Worm (Caenorhabditis elegans): ENCODE measurements around the gene C34E10.9.
A peak's percentile ranks its signal among the peaks of the same experiment; 100 is the strongest.

The C34E10.9 gene

DNA sequence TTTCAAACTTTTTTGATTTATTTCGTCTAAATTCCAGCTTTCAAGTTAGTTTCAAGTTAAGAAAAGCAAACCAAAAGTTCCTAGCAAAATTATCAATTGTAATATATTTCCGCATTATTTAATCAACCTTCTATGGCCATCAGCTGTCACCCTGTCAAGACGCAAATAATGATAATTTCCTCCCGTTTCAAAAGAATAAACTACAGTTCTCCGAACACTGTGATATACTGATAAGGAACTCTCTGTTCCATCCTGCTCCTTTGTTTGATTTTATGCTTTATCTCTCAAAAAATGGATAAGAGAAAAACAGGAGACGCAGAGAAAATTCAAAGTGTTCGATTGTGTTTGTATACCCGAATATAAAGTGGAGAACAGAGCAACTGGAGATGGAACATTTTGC is 28.1 kb upstream of the C34E10.9 start (continued):
- no peak for TF ChIP-seq spr-1 (tag; optimal IDR thresholded peaks at IDR 0.05)
- no peak for TF ChIP-seq nhr-77 (tag; optimal IDR thresholded peaks at IDR 0.05)
- TF ChIP-seq vab-7 (GFP tag; IDR thresholded peaks at IDR 0.05): no peak
- no peak for TF ChIP-seq T26A8.4 (GFP tag; IDR thresholded peaks at IDR 0.05)
- no peak for TF ChIP-seq nhr-41 (GFP tag; IDR thresholded peaks at IDR 0.05)
- TF ChIP-seq skn-1 (tag; optimal IDR thresholded peaks at IDR 0.05): no peak

DNA sequence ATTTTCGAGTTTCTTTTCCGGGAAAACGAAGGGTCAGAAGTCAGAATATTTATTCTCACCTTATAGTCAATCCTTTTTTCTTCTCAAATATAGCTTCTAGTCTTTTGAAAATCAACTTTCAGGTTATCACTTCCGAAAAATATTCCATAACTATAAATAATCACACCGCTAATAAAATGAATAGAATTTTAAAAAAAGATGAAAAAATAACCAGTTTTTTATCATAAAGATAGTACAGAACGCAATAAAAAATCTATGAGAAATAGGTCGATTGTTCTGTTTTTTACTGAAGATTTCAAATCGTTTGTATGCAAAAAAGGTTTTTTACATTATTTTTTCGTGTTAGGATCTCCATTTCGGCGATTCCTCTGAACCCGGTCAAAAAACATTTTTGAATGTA is 27.0 kb upstream of the C34E10.9 start:
- TF ChIP-seq set-16 (GFP tag; IDR thresholded peaks at IDR 0.05) (no peak), mdt-29 (GFP tag; IDR thresholded peaks at IDR 0.05) (no peak), hmg-1.1 (GFP tag; IDR thresholded peaks at IDR 0.05) (no peak), mxl-3 (GFP tag; optimal IDR thresholded peaks at IDR 0.05) (no peak), zag-1 (tag; optimal IDR thresholded peaks at IDR 0.05) (no peak), ctbp-1 (GFP tag; IDR thresholded peaks at IDR 0.05) (no peak), tra-1 (GFP tag; IDR thresholded peaks at IDR 0.05) (no peak), aha-1 (tag) (peak; percentile 26), aly-2 (tag; optimal IDR thresholded peaks at IDR 0.05) (no peak), pqm-1 (tag; optimal IDR thresholded peaks at IDR 0.05) (no peak), nhr-77 (tag; optimal IDR thresholded peaks at IDR 0.05) (no peak), cey-2 (tag; optimal IDR thresholded peaks at IDR 0.05; ENCODE audit: borderline replicate concordance, insufficient read depth) (no peak), mdl-1 (tag; optimal IDR thresholded peaks at IDR 0.05) (no peak), zip-2 (tag; optimal IDR thresholded peaks at IDR 0.05) (no peak), unc-62 (GFP tag; optimal IDR thresholded peaks at IDR 0.05 in 1 of 2) (peak in 1 of 2 experiments; percentile 95), unc-62 (tag; optimal IDR thresholded peaks at IDR 0.05) (no peak), mes-2 (tag; optimal IDR thresholded peaks at IDR 0.05; ENCODE audit: poor library complexity, severe bottlenecking) (no peak), nhr-42 (GFP tag; IDR thresholded peaks at IDR 0.05) (no peak)

DNA sequence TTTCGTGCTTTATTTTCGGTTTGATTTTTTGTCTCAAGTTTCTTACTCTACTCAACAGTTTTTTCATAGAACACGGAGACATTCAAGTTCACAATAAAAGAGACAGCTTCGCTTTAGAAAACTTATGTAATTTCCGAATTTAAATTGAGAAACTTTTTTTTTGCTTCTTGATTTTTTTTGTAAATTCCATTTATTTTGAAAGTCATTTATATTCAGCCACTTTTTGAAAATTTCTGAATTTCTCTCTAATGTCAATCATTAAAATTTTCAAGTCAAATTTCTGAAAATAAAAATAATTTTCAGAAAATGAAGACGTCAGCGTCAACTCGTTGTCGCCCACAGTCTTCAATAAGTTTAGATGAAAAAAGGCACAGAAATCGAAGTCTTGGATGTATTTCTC is 24.7 kb upstream of the C34E10.9 start, which contains the start of gene T15B12.1:
Gene T15B12.1 (plus strand): TSS at position 301 of the 400 bp plus-strand sequence.
- peak; percentile 31 for TF ChIP-seq fkh-10 (GFP tag; optimal IDR thresholded peaks at IDR 0.05)
- no peak for TF ChIP-seq sdz-12 (GFP tag; optimal IDR thresholded peaks at IDR 0.05)
- TF ChIP-seq egl-27 (tag; optimal IDR thresholded peaks at IDR 0.05): no peak
- TF ChIP-seq Y5F2A.4 (GFP tag; optimal IDR thresholded peaks at IDR 0.05): no peak
- no peak for TF ChIP-seq lin-38 (GFP tag; IDR thresholded peaks at IDR 0.05)
- TF ChIP-seq tra-1 (GFP tag; IDR thresholded peaks at IDR 0.05): no peak

DNA sequence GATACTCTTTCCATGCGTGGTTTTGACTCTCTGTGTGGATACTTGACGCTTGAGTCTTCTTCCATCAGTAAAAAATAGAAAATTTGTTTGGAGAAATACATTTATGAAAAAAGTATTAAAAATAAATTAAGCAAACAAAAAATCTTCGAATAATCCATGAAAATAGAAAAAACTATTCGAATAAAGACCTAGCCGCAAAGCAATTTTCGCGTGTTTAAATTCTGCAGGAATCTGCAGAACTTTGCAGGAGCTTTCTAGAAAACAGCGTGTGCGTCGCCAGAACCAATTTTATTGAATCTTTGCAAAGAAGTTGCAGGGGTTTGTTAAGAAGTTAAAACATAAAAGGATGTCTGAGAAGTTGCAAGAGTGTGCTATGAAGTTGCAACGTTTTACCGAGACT is 23.0 kb upstream of the C34E10.9 start, which contains the start of gene ZC395.11:
Gene ZC395.11 (minus strand): TSS at position 101 of the 400 bp plus-strand sequence.
- TF ChIP-seq unc-130 (GFP tag; optimal IDR thresholded peaks at IDR 0.05): no peak
- no peak for TF ChIP-seq sdz-12 (GFP tag; optimal IDR thresholded peaks at IDR 0.05)
- TF ChIP-seq snpc-1.2 (GFP tag; IDR thresholded peaks at IDR 0.05): no peak
- no peak for TF ChIP-seq mep-1 (tag; optimal IDR thresholded peaks at IDR 0.05)
- no peak for TF ChIP-seq daf-16 (GFP tag; optimal IDR thresholded peaks at IDR 0.05)
- no peak for TF ChIP-seq daf-16 (tag; optimal IDR thresholded peaks at IDR 0.05)
- TF ChIP-seq aly-2 (tag; optimal IDR thresholded peaks at IDR 0.05): no peak
- no peak for TF ChIP-seq attf-4 (tag; optimal IDR thresholded peaks at IDR 0.05)
- no peak for TF ChIP-seq daf-12 (tag; optimal IDR thresholded peaks at IDR 0.05)
- TF ChIP-seq dmd-6 (GFP tag; IDR thresholded peaks at IDR 0.05): no peak
- TF ChIP-seq Y105C5A.15 (GFP tag; IDR thresholded peaks at IDR 0.05): no peak
- no peak for TF ChIP-seq unc-62 (GFP tag; optimal IDR thresholded peaks at IDR 0.05 in 1 of 2)
- TF ChIP-seq unc-62 (tag; optimal IDR thresholded peaks at IDR 0.05): no peak
- no peak for TF ChIP-seq aha-1 (tag)
- no peak for TF ChIP-seq pqm-1 (tag; optimal IDR thresholded peaks at IDR 0.05)
- TF ChIP-seq lin-39 (tag; optimal IDR thresholded peaks at IDR 0.05): no peak
- TF ChIP-seq jun-1 (tag; optimal IDR thresholded peaks at IDR 0.05): no peak
- no peak for TF ChIP-seq snpc-4 (tag; optimal IDR thresholded peaks at IDR 0.05)
- TF ChIP-seq nhr-25 (tag; optimal IDR thresholded peaks at IDR 0.05; ENCODE audit: borderline replicate concordance, insufficient read depth): no peak
- no peak for TF ChIP-seq fos-1 (tag; optimal IDR thresholded peaks at IDR 0.05)
- no peak for TF ChIP-seq F37D6.2 (tag; optimal IDR thresholded peaks at IDR 0.05)
- no peak for TF ChIP-seq madf-5 (GFP tag; IDR thresholded peaks at IDR 0.05)

Measured in whole organism, L4 larva.